Fruit fly (Drosophila melanogaster) whole organism, adult: ENCODE measurements around the gene Slip1.

Experiments used
- CG11617 ChIP-seq: fragments of 200-800 bp; sonication (Bioruptor generic); optimal IDR thresholded peaks from 2 replicates; lab custom pipeline; 2017; ENCODE audit warnings: mild to moderate bottlenecking, missing biosample characterization, missing genetic modification reagents, missing genetic modification characterization
- CG12768 ChIP-seq: fragments of 200-800 bp; sonication (Bioruptor generic); optimal IDR thresholded peaks from 2 replicates; lab custom pipeline; 2017; ENCODE audit warnings: missing biosample characterization, missing genetic modification characterization, mild to moderate bottlenecking, moderate library complexity, missing genetic modification reagents
- CG14711 ChIP-seq: fragments of 200-800 bp; sonication (Bioruptor generic); optimal IDR thresholded peaks from 2 replicates; lab custom pipeline; 2018; ENCODE audit warnings: missing biosample characterization, mild to moderate bottlenecking, missing genetic modification characterization, moderate library complexity
- CG1620 ChIP-seq: fragments of 200-800 bp; sonication (Bioruptor generic); optimal IDR thresholded peaks from 2 replicates; lab custom pipeline; 2016; ENCODE audit warnings: missing biosample characterization, missing genetic modification characterization
- CG33017 ChIP-seq: fragments of 200-800 bp; sonication (Bioruptor generic); optimal IDR thresholded peaks from 2 replicates; lab custom pipeline; 2018; ENCODE audit warnings: missing biosample characterization, mild to moderate bottlenecking, missing genetic modification characterization, moderate library complexity
- CG5204 ChIP-seq: fragments of 200-800 bp; sonication (Bioruptor generic); optimal IDR thresholded peaks from 2 replicates; lab custom pipeline; 2016; ENCODE audit warnings: missing biosample characterization, missing genetic modification characterization
- CG7045 ChIP-seq: fragments of 200-800 bp; sonication (Bioruptor generic); optimal IDR thresholded peaks from 2 replicates; lab custom pipeline; 2017; ENCODE audit warnings: missing biosample characterization, mild to moderate bottlenecking, missing genetic modification characterization
- CG7101 ChIP-seq: fragments of 200-800 bp; sonication (Bioruptor generic); optimal IDR thresholded peaks from 2 replicates; lab custom pipeline; 2018; ENCODE audit warnings: missing biosample characterization, mild to moderate bottlenecking, missing genetic modification characterization, moderate library complexity
- Crg-1 ChIP-seq: fragments of 200-800 bp; sonication (Bioruptor generic); optimal IDR thresholded peaks from 2 replicates; lab custom pipeline; 2016; ENCODE audit warnings: missing biosample characterization, missing genetic modification characterization
- Hr96 ChIP-seq: fragments of 200-800 bp; sonication (Bioruptor generic); optimal IDR thresholded peaks from 2 replicates; lab custom pipeline; 2016; ENCODE audit warnings: missing biosample characterization, missing genetic modification characterization
- Mnt ChIP-seq: fragments of 200-800 bp; sonication (Bioruptor generic); optimal IDR thresholded peaks from 2 replicates; lab custom pipeline; 2016; ENCODE audit warnings: missing biosample characterization, mild to moderate bottlenecking, missing genetic modification characterization
- bab1 ChIP-seq: fragments of 200-800 bp; sonication (Bioruptor generic); optimal IDR thresholded peaks from 3 replicates; lab custom pipeline; 2019; ENCODE audit warnings: missing biosample characterization, mild to moderate bottlenecking, missing genetic modification characterization, moderate library complexity
- cic ChIP-seq: fragments of 200-800 bp; sonication (Bioruptor generic); optimal IDR thresholded peaks from 2 replicates; lab custom pipeline; 2017; ENCODE audit warnings: missing biosample characterization, mild to moderate bottlenecking, missing genetic modification characterization, moderate library complexity
- cnc ChIP-seq, 2 experiments: fragments of >200 bp; optimal IDR thresholded peaks; 2 replicates each; lab custom pipeline; 2017
- kay ChIP-seq: fragments of 200-800 bp; sonication (Bioruptor generic); peaks from one replicate; lab custom pipeline; 2016; ENCODE audit warnings: missing biosample characterization, missing genetic modification characterization, borderline replicate concordance
- ovo ChIP-seq: fragments of 200-800 bp; sonication (Bioruptor generic); optimal IDR thresholded peaks from 2 replicates; lab custom pipeline; 2016; ENCODE audit warnings: missing biosample characterization, missing genetic modification characterization
- pad ChIP-seq: fragments of 200-800 bp; sonication (Bioruptor generic); optimal IDR thresholded peaks from 3 replicates; lab custom pipeline; 2017; ENCODE audit warnings: missing biosample characterization, missing genetic modification characterization, mild to moderate bottlenecking, moderate library complexity, missing genetic modification reagents
- tj ChIP-seq: fragments of 200-800 bp; sonication (Bioruptor generic); optimal IDR thresholded peaks from 3 replicates; lab custom pipeline; 2017; ENCODE audit warnings: missing biosample characterization, mild to moderate bottlenecking, missing genetic modification characterization, moderate library complexity
- toe ChIP-seq: fragments of 200-800 bp; sonication (Bioruptor generic); optimal IDR thresholded peaks from 2 replicates; lab custom pipeline; 2016; ENCODE audit warnings: missing biosample characterization, missing genetic modification characterization

Slip1 gene

dm6 chr4:706847-707246 lies 43.4 kb downstream of the Slip1 start:
- TF ChIP-seq pad (GFP tag; lab: Kevin White, UChicago) (no peak), cnc (optimal IDR thresholded peaks at IDR 0.05; lab: Kevin White, UChicago) (no peak), CG11617 (GFP tag; lab: Kevin White, UChicago) (no peak), kay (GFP tag; lab: Kevin White, UChicago) (no peak), bab1 (GFP tag; lab: Kevin White, UChicago) (no peak), CG14711 (tag; lab: Kevin White, UChicago) (no peak), ovo (GFP tag; lab: Kevin White, UChicago) (no peak), CG12768 (GFP tag; lab: Kevin White, UChicago) (no peak), CG5204 (no peak)

dm6 chr4:708665-709064 lies 45.2 kb downstream of the Slip1 start:
- TF ChIP-seq CG1620 (GFP tag; lab: Kevin White, UChicago) = no peak
- no peak for TF ChIP-seq CG7101 (tag; lab: Kevin White, UChicago)
- TF ChIP-seq CG12768 (GFP tag; lab: Kevin White, UChicago) = no peak
- no peak for TF ChIP-seq tj (GFP tag; lab: Kevin White, UChicago)
- no peak for TF ChIP-seq CG5204
- no peak for TF ChIP-seq Crg-1 (GFP tag; lab: Kevin White, UChicago)
- TF ChIP-seq CG11617 (GFP tag; lab: Kevin White, UChicago) = no peak
- TF ChIP-seq pad (GFP tag; lab: Kevin White, UChicago) = no peak
- no peak for TF ChIP-seq cnc (optimal IDR thresholded peaks at IDR 0.05; lab: Kevin White, UChicago)
- no peak for TF ChIP-seq kay (GFP tag; lab: Kevin White, UChicago)
- TF ChIP-seq Hr96 (GFP tag; lab: Kevin White, UChicago) = no peak

- TF ChIP-seq bab1 (GFP tag; lab: Kevin White, UChicago) (no peak), pad (GFP tag; lab: Kevin White, UChicago) (no peak), cnc (optimal IDR thresholded peaks at IDR 0.05; lab: Kevin White, UChicago) (no peak), Hr96 (GFP tag; lab: Kevin White, UChicago) (no peak)
Measured at dm6 chr4:709730-710129, 46.3 kb downstream of the Slip1 start.

dm6 chr4:712897-713296 lies 49.5 kb downstream of the Slip1 start:
- TF ChIP-seq CG5204 (no peak), ovo (GFP tag; lab: Kevin White, UChicago) (no peak), toe (GFP tag; lab: Kevin White, UChicago) (no peak), cic (GFP tag; lab: Kevin White, UChicago) (no peak), tj (GFP tag; lab: Kevin White, UChicago) (no peak), CG7101 (tag; lab: Kevin White, UChicago) (no peak), Mnt (no peak), kay (GFP tag; lab: Kevin White, UChicago) (no peak), CG33017 (tag; lab: Kevin White, UChicago) (no peak), Hr96 (GFP tag; lab: Kevin White, UChicago) (no peak), Crg-1 (GFP tag; lab: Kevin White, UChicago) (no peak), cnc (optimal IDR thresholded peaks at IDR 0.05; lab: Kevin White, UChicago) (no peak), bab1 (GFP tag; lab: Kevin White, UChicago) (no peak), CG11617 (GFP tag; lab: Kevin White, UChicago) (no peak)

DNA sequence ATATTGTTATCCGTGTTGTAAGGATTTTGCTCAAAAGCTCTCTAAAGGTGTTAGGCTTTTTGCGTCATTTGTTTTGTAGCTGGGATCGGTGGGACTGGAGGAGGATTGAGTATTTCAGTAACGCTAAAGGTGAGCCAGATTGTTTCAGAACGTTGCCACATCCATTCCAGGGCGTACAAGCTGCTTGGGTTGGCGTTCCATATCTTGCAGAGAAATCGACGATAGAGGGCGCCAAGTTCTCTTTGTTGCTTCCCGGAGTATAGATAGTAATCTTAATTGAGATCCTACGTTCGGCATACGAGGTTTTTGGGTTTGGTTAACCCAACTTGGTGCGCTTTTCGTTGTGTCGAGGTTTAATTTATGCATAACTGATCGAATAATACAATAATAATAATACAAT lies 55.2 kb downstream of the Slip1 start:
- TF ChIP-seq CG12768 (GFP tag; lab: Kevin White, UChicago) (no peak), cnc (optimal IDR thresholded peaks at IDR 0.05; lab: Kevin White, UChicago) (no peak), pad (GFP tag; lab: Kevin White, UChicago) (no peak), cic (GFP tag; lab: Kevin White, UChicago) (no peak), CG14711 (tag; lab: Kevin White, UChicago) (no peak), ovo (GFP tag; lab: Kevin White, UChicago) (no peak), kay (GFP tag; lab: Kevin White, UChicago) (no peak), Mnt (no peak), CG33017 (tag; lab: Kevin White, UChicago) (no peak), CG7101 (tag; lab: Kevin White, UChicago) (no peak), Hr96 (GFP tag; lab: Kevin White, UChicago) (no peak), CG7045 (GFP tag; lab: Kevin White, UChicago) (no peak), Crg-1 (GFP tag; lab: Kevin White, UChicago) (no peak), tj (GFP tag; lab: Kevin White, UChicago) (no peak), bab1 (GFP tag; lab: Kevin White, UChicago) (no peak)
